Fruit fly (Drosophila melanogaster) S2 (cell line): ENCODE results near the gene Chd64.

Experiments used
- CG8478 ChIP-seq: fragments of >200 bp; optimal IDR thresholded peaks from 2 replicates; lab custom pipeline; 2018
- CTCF ChIP-seq, 2 experiments: fragments of >200 bp; optimal IDR thresholded peaks; 2 replicates each; lab custom pipeline; 2018

dm6 chr3L:4121589-4121988 lies 599 bp downstream of the Chd64 start:
- TF ChIP-seq CTCF (optimal IDR thresholded peaks at IDR 0.05; lab: Kevin White, UChicago) = no peak
- TF ChIP-seq CG8478 (lab: Kevin White, UChicago) = no peak
